Fruit fly (Drosophila melanogaster) whole organism, embryonic: ENCODE measurements around the gene CG7378.
A peak's percentile ranks its signal among the peaks of the same experiment; 100 is the strongest.

Source experiments
- Antp ChIP-seq: fragments of 200-800 bp; sonication (Bioruptor generic); optimal IDR thresholded peaks from 3 replicates; lab custom pipeline; 2016; ENCODE audit warnings: missing biosample characterization, missing genetic modification characterization
- Bgb ChIP-seq: fragments of 200-800 bp; sonication (Bioruptor generic); IDR thresholded peaks from 2 replicates; pipeline ENCODE4 v1.3.6; 2022; ENCODE audit warnings: missing biosample characterization, missing genetic modification characterization; ENCODE audit not compliant: partially characterized antibody
- Blimp-1 ChIP-seq: fragments of 200-800 bp; sonication (Bioruptor generic); optimal IDR thresholded peaks from 3 replicates; lab custom pipeline; 2018; ENCODE audit warnings: missing biosample characterization, missing genetic modification characterization, mild to moderate bottlenecking, moderate library complexity, missing genetic modification reagents
- CG10979 ChIP-seq: fragments of 200-800 bp; sonication (Bioruptor generic); optimal IDR thresholded peaks from 2 replicates; lab custom pipeline; 2018; ENCODE audit warnings: missing biosample characterization, mild to moderate bottlenecking, missing genetic modification characterization, moderate library complexity
- CG11504 ChIP-seq: fragments of 200-800 bp; sonication (Bioruptor generic); optimal IDR thresholded peaks from 3 replicates; lab custom pipeline; 2019; ENCODE audit warnings: missing biosample characterization, mild to moderate bottlenecking, missing genetic modification characterization, moderate library complexity
- CG12744 ChIP-seq: fragments of 200-800 bp; sonication (Bioruptor generic); optimal IDR thresholded peaks from 2 replicates; lab custom pipeline; 2016; ENCODE audit warnings: missing biosample characterization, missing genetic modification characterization
- CG14710 ChIP-seq: fragments of 200-800 bp; sonication (Bioruptor generic); optimal IDR thresholded peaks from 3 replicates; lab custom pipeline; 2019; ENCODE audit warnings: missing biosample characterization, mild to moderate bottlenecking, missing genetic modification characterization, moderate library complexity
- CG17361 ChIP-seq: fragments of 200-800 bp; sonication (Bioruptor generic); IDR thresholded peaks from 3 replicates; pipeline ENCODE4 v1.3.6; 2022; ENCODE audit warnings: missing biosample characterization, missing genetic modification characterization
- CG1792 ChIP-seq: fragments of 200-800 bp; sonication (Bioruptor generic); optimal IDR thresholded peaks from 2 replicates; lab custom pipeline; 2016; ENCODE audit warnings: missing biosample characterization, missing genetic modification characterization
- CG18262 ChIP-seq: fragments of 200-800 bp; optimal IDR thresholded peaks from 3 replicates; lab custom pipeline; 2019; ENCODE audit warnings: missing biosample characterization, mild to moderate bottlenecking, missing genetic modification characterization, moderate library complexity
- CG18764 ChIP-seq: fragments of 200-800 bp; sonication (Bioruptor generic); optimal IDR thresholded peaks from 3 replicates; lab custom pipeline; 2016; ENCODE audit warnings: missing biosample characterization, missing genetic modification characterization
- CG2678 ChIP-seq: fragments of 200-800 bp; sonication (Bioruptor generic); optimal IDR thresholded peaks from 3 replicates; lab custom pipeline; 2019; ENCODE audit warnings: missing biosample characterization, mild to moderate bottlenecking, missing genetic modification characterization, moderate library complexity
- CG30403 ChIP-seq: fragments of 200-800 bp; sonication (Bioruptor generic); optimal IDR thresholded peaks from 3 replicates; lab custom pipeline; 2016; ENCODE audit warnings: missing biosample characterization, missing genetic modification characterization
- CG31441 ChIP-seq: fragments of 200-800 bp; sonication (Bioruptor generic); IDR thresholded peaks from 2 replicates; pipeline ENCODE4 v1.3.6; 2022; ENCODE audit warnings: missing biosample characterization, missing genetic modification characterization
- CG33213 ChIP-seq: fragments of 200-800 bp; sonication (Bioruptor generic); optimal IDR thresholded peaks from 3 replicates; lab custom pipeline; 2016; ENCODE audit warnings: missing biosample characterization, missing genetic modification characterization
- CG4424 ChIP-seq: fragments of 200-800 bp; sonication (Bioruptor generic); optimal IDR thresholded peaks from 3 replicates; lab custom pipeline; 2016; ENCODE audit warnings: missing biosample characterization, missing genetic modification characterization
- CG6272 ChIP-seq: fragments of 200-800 bp; sonication (Bioruptor generic); IDR thresholded peaks from 2 replicates; pipeline ENCODE4 v1.3.6; 2022; ENCODE audit warnings: missing biosample characterization, missing genetic modification characterization
- CG6654 ChIP-seq: fragments of 200-800 bp; sonication (Bioruptor generic); optimal IDR thresholded peaks from 2 replicates; lab custom pipeline; 2017; ENCODE audit warnings: missing biosample characterization, mild to moderate bottlenecking, missing genetic modification characterization
- CG6854 ChIP-seq: fragments of 200-800 bp; sonication (Bioruptor generic); optimal IDR thresholded peaks from 3 replicates; lab custom pipeline; 2017; ENCODE audit warnings: missing biosample characterization, mild to moderate bottlenecking, missing genetic modification characterization
- CG7556 ChIP-seq: fragments of 200-800 bp; sonication (Bioruptor generic); optimal IDR thresholded peaks from 2 replicates; lab custom pipeline; 2017; ENCODE audit warnings: missing biosample characterization, mild to moderate bottlenecking, missing genetic modification characterization
- CG8388 ChIP-seq: fragments of 200-800 bp; sonication (Bioruptor generic); optimal IDR thresholded peaks from 2 replicates; lab custom pipeline; 2019; ENCODE audit warnings: missing biosample characterization, mild to moderate bottlenecking, missing genetic modification characterization, moderate library complexity
- CoRest ChIP-seq: fragments of 200-800 bp; sonication (Bioruptor generic); optimal IDR thresholded peaks from 3 replicates; lab custom pipeline; 2018; ENCODE audit warnings: missing biosample characterization, mild to moderate bottlenecking, missing genetic modification characterization, moderate library complexity
- D19A ChIP-seq: fragments of 200-800 bp; optimal IDR thresholded peaks from 3 replicates; lab custom pipeline; 2019; ENCODE audit warnings: missing biosample characterization, mild to moderate bottlenecking, missing genetic modification characterization, moderate library complexity
- Hsf ChIP-seq: fragments of 200-800 bp; sonication (Bioruptor generic); optimal IDR thresholded peaks from 3 replicates; lab custom pipeline; 2016; ENCODE audit warnings: missing biosample characterization, missing genetic modification characterization
- Jarid2 ChIP-seq: fragments of 200-800 bp; sonication (Bioruptor generic); optimal IDR thresholded peaks from 3 replicates; lab custom pipeline; 2017; ENCODE audit warnings: mild to moderate bottlenecking, missing biosample characterization, missing genetic modification reagents, missing genetic modification characterization
- Kr ChIP-seq: fragments of 200-800 bp; sonication (Bioruptor generic); optimal IDR thresholded peaks from 2 replicates; lab custom pipeline; 2017; ENCODE audit warnings: missing biosample characterization, mild to moderate bottlenecking, missing genetic modification characterization
- Med ChIP-seq: fragments of 200-800 bp; sonication (Bioruptor generic); peaks from one replicate; lab custom pipeline; 2016; ENCODE audit warnings: missing biosample characterization, missing genetic modification characterization, mild to moderate bottlenecking, inconsistent platforms, moderate library complexity
- Oli ChIP-seq: fragments of 200-800 bp; sonication (Bioruptor generic); optimal IDR thresholded peaks from 2 replicates; lab custom pipeline; 2018; ENCODE audit warnings: missing biosample characterization, mild to moderate bottlenecking, missing genetic modification characterization, moderate library complexity
- Optix ChIP-seq: fragments of 200-800 bp; sonication (Bioruptor generic); IDR thresholded peaks from 3 replicates; pipeline ENCODE4 v1.3.6; 2022; ENCODE audit warnings: missing biosample characterization, missing genetic modification characterization
- Pdp1 ChIP-seq, 2 experiments: fragments of 200-800 bp; sonication (Bioruptor generic); optimal IDR thresholded peaks; 3 replicates each; lab custom pipeline; 2016; ENCODE audit warnings: missing biosample characterization in 2 of 2, missing genetic modification characterization in 2 of 2, mild to moderate bottlenecking in 1 of 2, moderate library complexity in 1 of 2
- Ptx1 ChIP-seq: fragments of 200-800 bp; sonication (Bioruptor generic); IDR thresholded peaks from 2 replicates; pipeline ENCODE4 v1.3.6; 2022; ENCODE audit warnings: missing biosample characterization, missing genetic modification characterization
- Sox102F ChIP-seq: fragments of 200-800 bp; sonication (Bioruptor generic); optimal IDR thresholded peaks from 2 replicates; lab custom pipeline; 2018; ENCODE audit warnings: missing biosample characterization, mild to moderate bottlenecking, missing genetic modification characterization, moderate library complexity
- ab ChIP-seq: fragments of 200-800 bp; sonication (Bioruptor generic); optimal IDR thresholded peaks from 2 replicates; lab custom pipeline; 2016; ENCODE audit warnings: missing biosample characterization, missing genetic modification characterization
- az2 ChIP-seq: fragments of 200-800 bp; sonication (Bioruptor generic); optimal IDR thresholded peaks from 3 replicates; lab custom pipeline; 2016; ENCODE audit warnings: missing biosample characterization, missing genetic modification characterization
- bsh ChIP-seq, 2 experiments: fragments of 200-800 bp; sonication (Bioruptor generic); optimal IDR thresholded peaks; 2 replicates each; lab custom pipeline; 2017 to 2018; ENCODE audit warnings: mild to moderate bottlenecking in 2 of 2, missing biosample characterization in 2 of 2, missing genetic modification characterization in 2 of 2, moderate library complexity in 1 of 2
- crc ChIP-seq: fragments of 200-800 bp; sonication (Bioruptor generic); optimal IDR thresholded peaks from 2 replicates; lab custom pipeline; 2016; ENCODE audit warnings: missing biosample characterization, missing genetic modification characterization
- dmrt99B ChIP-seq: fragments of 200-800 bp; sonication (Bioruptor generic); optimal IDR thresholded peaks from 2 replicates; lab custom pipeline; 2018; ENCODE audit warnings: missing biosample characterization, mild to moderate bottlenecking, missing genetic modification characterization, moderate library complexity
- ems ChIP-seq: fragments of 200-800 bp; sonication (Bioruptor generic); optimal IDR thresholded peaks from 3 replicates; lab custom pipeline; 2016; ENCODE audit warnings: missing biosample characterization, missing genetic modification characterization
- fd96Cb ChIP-seq: fragments of 200-800 bp; sonication (Bioruptor generic); optimal IDR thresholded peaks from 2 replicates; lab custom pipeline; 2018; ENCODE audit warnings: missing biosample characterization, mild to moderate bottlenecking, missing genetic modification characterization, moderate library complexity
- gem ChIP-seq: fragments of 200-800 bp; sonication (Bioruptor generic); optimal IDR thresholded peaks from 2 replicates; lab custom pipeline; 2019; ENCODE audit warnings: missing biosample characterization, mild to moderate bottlenecking, missing genetic modification characterization, moderate library complexity
- lbe ChIP-seq: fragments of 200-800 bp; sonication (Bioruptor generic); optimal IDR thresholded peaks from 2 replicates; lab custom pipeline; 2016; ENCODE audit warnings: missing biosample characterization, mild to moderate bottlenecking, missing genetic modification characterization
- maf-S ChIP-seq: fragments of 200-800 bp; sonication (Bioruptor generic); optimal IDR thresholded peaks from 2 replicates; lab custom pipeline; 2016; ENCODE audit warnings: missing biosample characterization, missing genetic modification characterization
- nmo ChIP-seq: fragments of 200-800 bp; sonication (Bioruptor generic); optimal IDR thresholded peaks from 2 replicates; lab custom pipeline; 2018; ENCODE audit warnings: missing biosample characterization, mild to moderate bottlenecking, missing genetic modification characterization, moderate library complexity
- sens ChIP-seq: fragments of 200-800 bp; sonication (Bioruptor generic); peaks from one replicate; lab custom pipeline; 2016; ENCODE audit warnings: missing biosample characterization, missing genetic modification characterization
- tna ChIP-seq: fragments of 200-800 bp; sonication (Bioruptor generic); IDR thresholded peaks from 2 replicates; pipeline ENCODE4 v1.3.6; 2022; ENCODE audit warnings: missing biosample characterization, missing genetic modification characterization; ENCODE audit not compliant: partially characterized antibody
- toy ChIP-seq: fragments of 200-800 bp; sonication (Bioruptor generic); IDR thresholded peaks from 2 replicates; pipeline ENCODE4 v1.3.6; 2022; ENCODE audit warnings: missing biosample characterization, missing genetic modification characterization

The CG7378 gene

dm6 chrX:18914177-18914576 lies 14.0 kb downstream of the CG7378 start (continued):
- TF ChIP-seq az2 (GFP tag; lab: Kevin White, UChicago) (peak; percentile 24), CG11504 (tag; lab: Kevin White, UChicago) (peak; percentile 54), ems (GFP tag; lab: Kevin White, UChicago) (no peak), Pdp1 (GFP tag; optimal IDR thresholded peaks at IDR 0.05; lab: Kevin White, UChicago) (no peak), CoRest (tag; lab: Kevin White, UChicago) (peak; percentile 5), CG2678 (tag; lab: Kevin White, UChicago) (peak; percentile 35), fd96Cb (tag; lab: Kevin White, UChicago) (peak; percentile 30), CG18262 (tag; lab: Kevin White, UChicago) (peak; percentile 66), CG33213 (GFP tag; lab: Kevin White, UChicago) (no peak), CG7556 (GFP tag; lab: Kevin White, UChicago) (peak; percentile 8), CG8388 (GFP tag; lab: Kevin White, UChicago) (peak; percentile 13), CG18764 (no peak), Optix (GFP tag; lab: Robert Waterston, UW) (no peak), nmo (GFP tag; lab: Kevin White, UChicago) (peak; percentile 40), Jarid2 (GFP tag; lab: Kevin White, UChicago) (no peak), CG31441 (peak; percentile 42; the same call in 1 of the 2 replicates), Bgb (GFP tag; lab: Robert Waterston, UW) (no peak), Kr (GFP tag; lab: Kevin White, UChicago) (no peak)

dm6 chrX:18917585-18917984 lies 17.4 kb downstream of the CG7378 start:
- no peak for TF ChIP-seq CG6854 (GFP tag; lab: Kevin White, UChicago)
- TF ChIP-seq Med (GFP tag; lab: Kevin White, UChicago) = peak; percentile 22

- TF ChIP-seq Oli (peak; percentile 15), Blimp-1 (GFP tag; lab: Kevin White, UChicago) (peak; percentile 24), crc (GFP tag; lab: Kevin White, UChicago) (no peak), Antp (GFP tag; lab: Kevin White, UChicago) (no peak), CoRest (tag; lab: Kevin White, UChicago) (no peak), gem (peak; percentile 27), CG6272 (no peak), CG14710 (tag; lab: Kevin White, UChicago) (peak; percentile 2), lbe (GFP tag; lab: Kevin White, UChicago) (no peak), CG12744 (no peak), tna (GFP tag; lab: Robert Waterston, UW) (no peak), ab (GFP tag; lab: Kevin White, UChicago) (no peak), toy (GFP tag; lab: Robert Waterston, UW) (no peak), D19A (tag; lab: Kevin White, UChicago) (no peak), CG4424 (GFP tag; lab: Kevin White, UChicago) (peak; percentile 27), Hsf (peak; percentile 2), CG17361 (GFP tag; lab: Robert Waterston, UW) (0 out of 3 replicates have a peak, but pooled peaks have one; percentile 38), Ptx1 (GFP tag; lab: Robert Waterston, UW) (no peak), CG6654 (GFP tag; lab: Kevin White, UChicago) (no peak), bsh (GFP tag; optimal IDR thresholded peaks at IDR 0.05; lab: Kevin White, UChicago) (peak in 1 of 2 experiments; percentile 23), CG1792 (no peak), CG18262 (tag; lab: Kevin White, UChicago) (peak; percentile 46), CG10979 (tag; lab: Kevin White, UChicago) (peak; percentile 4), CG2678 (tag; lab: Kevin White, UChicago) (peak; percentile 12), CG30403 (peak; percentile 7), maf-S (GFP tag; lab: Kevin White, UChicago) (no peak), Sox102F (peak; percentile 32), dmrt99B (peak; percentile 12), sens (GFP tag; lab: Kevin White, UChicago) (peak; percentile 72)
These were observed 19.3 kb downstream of the CG7378 start for dm6 chrX:18919422-18920029.
